Worm (Caenorhabditis elegans) whole organism, early embryonic: ENCODE measurements around the gene vps-52.

ENCODE experiments used
- B0310.2 ChIP-seq: sonication (generic microtip); optimal IDR thresholded peaks from 2 replicates; lab custom pipeline; 2016; ENCODE audit warnings: mild to moderate bottlenecking, missing genetic modification characterization, missing compliant biosample characterization
- ama-1 ChIP-seq: fragments of 150-350 bp; optimal IDR thresholded peaks from 2 replicates; lab custom pipeline; 2014
- ceh-13 ChIP-seq: fragments of 200-800 bp; sonication (Bioruptor generic); optimal IDR thresholded peaks from 2 replicates; lab custom pipeline; 2018; ENCODE audit warnings: mild to moderate bottlenecking, missing genetic modification characterization, missing compliant biosample characterization
- ceh-36 ChIP-seq: sonication (generic microtip); optimal IDR thresholded peaks from 2 replicates; lab custom pipeline; 2016; ENCODE audit warnings: missing genetic modification characterization, inconsistent platforms, missing compliant biosample characterization
- ets-7 ChIP-seq: sonication (generic microtip); optimal IDR thresholded peaks from 2 replicates; lab custom pipeline; 2016; ENCODE audit warnings: missing genotype, missing genetic modification characterization, missing compliant biosample characterization
- hmbx-1 ChIP-seq: sonication (generic microtip); optimal IDR thresholded peaks from 2 replicates; lab custom pipeline; 2016; ENCODE audit warnings: mild to moderate bottlenecking, missing genetic modification characterization, missing compliant biosample characterization
- hnd-1 ChIP-seq: sonication (generic microtip); optimal IDR thresholded peaks from 2 replicates; lab custom pipeline; 2016; ENCODE audit warnings: missing genetic modification characterization, missing compliant biosample characterization
- scrt-1 ChIP-seq: fragments of 200-800 bp; sonication (Bioruptor generic); IDR thresholded peaks from 2 replicates; pipeline ENCODE4 v1.3.6; 2022; ENCODE audit warnings: missing genetic modification characterization, missing compliant biosample characterization
- sea-1 ChIP-seq: fragments of 200-800 bp; sonication (Bioruptor generic); conservative IDR thresholded peaks from 2 replicates; pipeline ENCODE4 v1.3.6; 2022; ENCODE audit warnings: missing genetic modification characterization, missing compliant biosample characterization
- tbx-11 ChIP-seq: fragments of 200-800 bp; sonication (Bioruptor generic); IDR thresholded peaks from 2 replicates; pipeline ENCODE4 v1.3.6; 2022; ENCODE audit warnings: missing genetic modification characterization, missing compliant biosample characterization
- tra-4 ChIP-seq: sonication (generic microtip); optimal IDR thresholded peaks from 2 replicates; lab custom pipeline; 2017; ENCODE audit warnings: missing genetic modification characterization, missing compliant biosample characterization

DNA sequence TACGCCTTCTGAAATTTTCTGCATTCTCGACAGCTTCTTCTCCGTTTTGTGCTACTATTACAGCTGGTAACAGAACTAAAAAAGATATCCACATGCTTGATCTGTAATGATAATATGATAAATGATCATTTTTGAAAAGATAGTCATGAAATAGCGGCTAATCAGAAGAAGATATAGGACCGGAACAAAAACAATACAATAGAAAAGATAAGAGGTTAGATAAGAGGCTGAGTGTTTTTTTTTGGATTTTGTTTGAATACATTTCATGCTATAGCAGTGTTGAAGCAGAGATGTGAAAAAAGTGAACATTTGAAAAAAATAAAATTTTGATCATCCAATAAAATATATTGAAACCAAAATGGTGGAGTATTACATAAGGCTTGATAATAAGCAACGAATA lies 10.8 kb upstream of the vps-52 start, which contains the start of gene F46C8.8:
- no peak for TF ChIP-seq ama-1 (lab: Kevin White, UChicago)
- TF ChIP-seq ets-7, result no peak
- TF ChIP-seq tbx-11 (GFP tag; lab: Robert Waterston, UW), result no peak
- TF ChIP-seq B0310.2 (tag; lab: Kevin White, UChicago), result no peak
- no peak for TF ChIP-seq scrt-1 (GFP tag; lab: Robert Waterston, UW)
- no peak for TF ChIP-seq hmbx-1 (tag; lab: Kevin White, UChicago)
- TF ChIP-seq tra-4 (tag; lab: Kevin White, UChicago), result no peak
- TF ChIP-seq sea-1, result no peak
- TF ChIP-seq ceh-36 (tag; lab: Kevin White, UChicago), result no peak
- no peak for TF ChIP-seq ceh-13 (GFP tag; lab: Kevin White, UChicago)
- TF ChIP-seq hnd-1 (tag; lab: Kevin White, UChicago), result no peak
